Fruit fly (Drosophila melanogaster): ENCODE measurements around the gene AANATL2.

The AANATL2 gene

DNA sequence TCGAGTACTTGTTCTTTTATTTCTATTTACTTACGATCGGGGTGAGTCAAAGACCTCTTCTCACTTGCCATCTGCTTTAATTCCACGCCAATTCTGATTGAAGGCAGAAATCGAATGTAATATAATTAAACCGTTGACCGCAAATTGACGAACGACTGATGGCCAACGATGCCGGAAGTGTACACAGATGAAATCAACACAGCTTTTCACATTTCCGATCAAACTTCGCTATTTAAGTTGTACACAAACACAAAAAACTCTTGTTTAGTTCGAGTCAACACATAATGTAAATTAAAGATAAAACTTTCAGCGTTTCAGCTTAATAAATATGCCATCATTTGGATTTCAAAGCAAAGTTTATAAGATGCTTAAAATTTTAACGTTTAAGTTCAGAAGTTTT lies 44.1 kb upstream of the AANATL2 start (continued):
- TF ChIP-seq D19A (tag; optimal IDR thresholded peaks at IDR 0.05) (no peak), caup (GFP tag; optimal IDR thresholded peaks at IDR 0.05; ENCODE audit: severe bottlenecking) (peak; percentile 19), CG14667 (GFP tag; IDR thresholded peaks at IDR 0.05) (no peak), scrt (GFP tag; optimal IDR thresholded peaks at IDR 0.05) (no peak), CG14014 (GFP tag; IDR thresholded peaks at IDR 0.05) (no peak), Ets97D (GFP tag; optimal IDR thresholded peaks at IDR 0.05) (no peak), Rfx (GFP tag; IDR thresholded peaks at IDR 0.05) (peak; percentile 52; the same call in 1 of the 2 replicates), CG2199 (GFP tag; IDR thresholded peaks at IDR 0.05) (no peak), br (optimal IDR thresholded peaks at IDR 0.05) (no peak), PHDP (tag; optimal IDR thresholded peaks at IDR 0.05) (peak; percentile 3), CG6254 (GFP tag; optimal IDR thresholded peaks at IDR 0.05) (no peak), lov (optimal IDR thresholded peaks at IDR 0.05) (no peak), lov (GFP tag; IDR thresholded peaks at IDR 0.05) (no peak), unpg (GFP tag; optimal IDR thresholded peaks at IDR 0.05) (peak; percentile 1), CG13775 (GFP tag; optimal IDR thresholded peaks at IDR 0.05) (no peak), Dbx (GFP tag; IDR thresholded peaks at IDR 0.05) (no peak), Med (GFP tag) (peak; percentile 65), CG6854 (GFP tag; optimal IDR thresholded peaks at IDR 0.05) (no peak)

DNA sequence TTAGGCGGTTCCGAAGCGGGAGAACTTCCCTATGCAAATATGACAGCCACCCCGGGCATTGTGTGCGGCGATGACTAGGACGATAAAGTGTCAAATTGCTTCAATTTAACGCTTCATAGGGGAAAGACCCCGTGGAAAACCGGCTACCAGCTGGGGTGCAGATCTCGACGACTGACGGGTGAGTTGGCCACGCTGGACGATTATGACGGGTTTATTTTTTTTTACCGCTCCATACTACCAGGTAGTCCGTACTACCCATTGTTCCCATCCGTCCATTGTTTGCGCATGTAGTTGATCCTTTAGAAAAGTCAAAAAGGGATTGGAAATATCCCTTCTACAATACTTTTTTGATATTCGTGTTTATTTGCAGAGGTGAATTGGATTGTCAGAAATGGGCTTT lies 42.2 kb upstream of the AANATL2 start:
- TF ChIP-seq oc (tag; optimal IDR thresholded peaks at IDR 0.05) (peak; percentile 69), Kr (GFP tag; optimal IDR thresholded peaks at IDR 0.05) (peak; percentile 60), gsb-n (tag; optimal IDR thresholded peaks at IDR 0.05) (peak; percentile 39), Jarid2 (GFP tag; optimal IDR thresholded peaks at IDR 0.05) (no peak), Hsf (GFP tag; optimal IDR thresholded peaks at IDR 0.05) (no peak), sqz (GFP tag; optimal IDR thresholded peaks at IDR 0.05) (peak; percentile 54), kni (GFP tag; optimal IDR thresholded peaks at IDR 0.05) (peak; percentile 22), tll (GFP tag; optimal IDR thresholded peaks at IDR 0.05) (peak in 1 of 2 experiments; percentile 68), fd96Cb (tag; optimal IDR thresholded peaks at IDR 0.05) (no peak), D (optimal IDR thresholded peaks at IDR 0.05) (peak; percentile 87), D (GFP tag; optimal IDR thresholded peaks at IDR 0.05) (peak; percentile 37), pros (GFP tag; optimal IDR thresholded peaks at IDR 0.05) (peak; percentile 66)

DNA sequence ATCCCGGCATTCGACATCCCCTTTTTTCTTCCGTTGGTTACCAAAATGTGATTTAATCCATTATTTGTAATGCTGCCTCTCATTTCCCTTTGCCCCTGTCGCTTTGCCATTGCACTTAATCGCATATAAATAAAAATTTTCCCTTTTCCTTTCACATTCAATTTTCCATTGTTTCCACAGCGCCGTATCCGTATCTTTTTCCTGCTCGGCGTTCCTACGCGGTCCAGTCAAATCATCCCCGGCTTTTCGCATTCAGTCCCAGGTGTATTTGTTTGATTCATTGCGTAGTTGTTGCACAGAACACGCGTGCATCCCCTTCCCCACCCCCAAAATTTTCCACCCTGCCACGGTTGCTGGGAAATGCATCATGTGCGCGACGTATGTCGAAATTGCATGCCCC lies 39.8 kb upstream of the AANATL2 start:
- TF ChIP-seq lov (optimal IDR thresholded peaks at IDR 0.05) (no peak), lov (GFP tag; IDR thresholded peaks at IDR 0.05) (peak; percentile 35; the same call in 1 of the 3 replicates), ash1 (GFP tag; optimal IDR thresholded peaks at IDR 0.05) (no peak), ssp (GFP tag; IDR thresholded peaks at IDR 0.05) (no peak), da (GFP tag; optimal IDR thresholded peaks at IDR 0.05) (no peak), bigmax (GFP tag; optimal IDR thresholded peaks at IDR 0.05) (no peak), eve (GFP tag; optimal IDR thresholded peaks at IDR 0.05) (no peak), oc (tag; optimal IDR thresholded peaks at IDR 0.05) (peak; percentile 80), nerfin-1 (tag; optimal IDR thresholded peaks at IDR 0.05) (peak; percentile 56), ato (GFP tag; IDR thresholded peaks at IDR 0.05; ENCODE audit: partially characterized antibody) (no peak), emc (GFP tag; optimal IDR thresholded peaks at IDR 0.05) (no peak), vnd (GFP tag; IDR thresholded peaks at IDR 0.05; ENCODE audit: partially characterized antibody) (no peak), sqz (GFP tag; optimal IDR thresholded peaks at IDR 0.05) (peak; percentile 16), gsb-n (tag; optimal IDR thresholded peaks at IDR 0.05) (peak; percentile 80), Dll (GFP tag; IDR thresholded peaks at IDR 0.05; ENCODE audit: partially characterized antibody) (peak; percentile 16; the same call in 1 of the 4 replicates), so (GFP tag; IDR thresholded peaks at IDR 0.05) (0 out of 3 replicates have a peak, but pooled peaks have one; percentile 12), CG4707 (GFP tag; optimal IDR thresholded peaks at IDR 0.05) (no peak), ranshi (GFP tag; IDR thresholded peaks at IDR 0.05) (no peak), Dp (GFP tag; optimal IDR thresholded peaks at IDR 0.05) (no peak), Nf-YA (GFP tag; IDR thresholded peaks at IDR 0.05) (no peak), twi (tag; optimal IDR thresholded peaks at IDR 0.05) (no peak), CG8765 (GFP tag; IDR thresholded peaks at IDR 0.05) (no peak), CG33213 (GFP tag; optimal IDR thresholded peaks at IDR 0.05) (no peak), pros (GFP tag; optimal IDR thresholded peaks at IDR 0.05) (peak; percentile 94), Kr (GFP tag; optimal IDR thresholded peaks at IDR 0.05) (peak; percentile 71), CG11696 (GFP tag; IDR thresholded peaks at IDR 0.05) (no peak)

Data from whole organism, embryonic.